Fruit fly (Drosophila melanogaster): Measurements from ENCODE around the gene msd1.
A peak's percentile ranks its signal among the peaks of the same experiment; 100 is the strongest.

DNA sequence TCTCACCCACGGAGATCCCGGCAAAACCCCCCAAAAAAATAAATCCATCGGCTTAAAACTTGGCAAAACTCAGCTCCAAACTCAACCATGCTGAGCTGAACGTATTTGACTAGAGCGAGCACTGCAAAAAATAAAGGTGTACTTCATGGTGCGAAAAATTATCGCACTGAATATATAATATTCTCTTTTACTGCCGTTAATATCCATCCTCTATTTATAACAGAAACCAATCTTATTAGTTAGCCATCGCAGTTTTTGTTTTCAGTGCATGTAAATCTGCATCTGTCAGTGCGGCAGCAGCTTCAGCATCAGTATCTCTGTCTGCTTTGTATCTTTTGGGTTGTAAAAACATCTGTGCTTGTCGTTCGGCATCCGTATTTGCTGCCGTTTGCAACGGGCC, 39.4 kb downstream of the msd1 start:
- TF ChIP-seq h (GFP tag; optimal IDR thresholded peaks at IDR 0.05): peak; percentile 13
- no peak for TF ChIP-seq Abd-B (GFP tag; optimal IDR thresholded peaks at IDR 0.05)

Data from whole organism, wandering third instar larva.